Fruit fly (Drosophila melanogaster) whole organism, embryonic: Measurements from ENCODE around the gene Traf-like.

Experiments used
- Atf3 ChIP-seq: fragments of 200-800 bp; sonication (Bioruptor generic); optimal IDR thresholded peaks from 3 replicates; lab custom pipeline; 2016; ENCODE audit warnings: missing biosample characterization, missing genetic modification characterization
- Bdp1 ChIP-seq: fragments of 200-800 bp; sonication (Bioruptor generic); optimal IDR thresholded peaks from 3 replicates; lab custom pipeline; 2016; ENCODE audit warnings: missing biosample characterization, missing genetic modification characterization
- CG10267 ChIP-seq: fragments of 200-800 bp; sonication (Bioruptor generic); optimal IDR thresholded peaks from 2 replicates; lab custom pipeline; 2018; ENCODE audit warnings: missing biosample characterization, mild to moderate bottlenecking, missing genetic modification characterization, moderate library complexity
- CG10321 ChIP-seq: fragments of 200-800 bp; sonication (Bioruptor generic); IDR thresholded peaks from 2 replicates; pipeline ENCODE4 v1.3.6; 2022; ENCODE audit warnings: missing biosample characterization, missing genetic modification characterization
- CG12071 ChIP-seq: fragments of 200-800 bp; sonication (Bioruptor generic); optimal IDR thresholded peaks from 3 replicates; lab custom pipeline; 2018; ENCODE audit warnings: missing biosample characterization, mild to moderate bottlenecking, missing genetic modification characterization
- CG12155 ChIP-seq: fragments of 200-800 bp; sonication (Bioruptor generic); optimal IDR thresholded peaks from 3 replicates; lab custom pipeline; 2016; ENCODE audit warnings: missing biosample characterization, missing genetic modification characterization
- CG13287 ChIP-seq: fragments of 200-800 bp; sonication (Bioruptor generic); IDR thresholded peaks from 2 replicates; pipeline ENCODE4 v1.3.6; 2022; ENCODE audit warnings: missing biosample characterization, missing genetic modification characterization; ENCODE audit not compliant: partially characterized antibody
- CG13775 ChIP-seq: fragments of 200-800 bp; sonication (Bioruptor generic); optimal IDR thresholded peaks from 3 replicates; lab custom pipeline; 2017; ENCODE audit warnings: missing biosample characterization, mild to moderate bottlenecking, missing genetic modification characterization
- CG14860 ChIP-seq: fragments of 200-800 bp; sonication (Bioruptor generic); IDR thresholded peaks from 3 replicates; pipeline ENCODE4 v1.3.6; 2022; ENCODE audit warnings: missing biosample characterization, missing genetic modification characterization; ENCODE audit not compliant: partially characterized antibody
- CG16815 ChIP-seq: fragments of 200-800 bp; sonication (Bioruptor generic); optimal IDR thresholded peaks from 3 replicates; lab custom pipeline; 2017; ENCODE audit warnings: missing biosample characterization, mild to moderate bottlenecking, missing genetic modification characterization
- CG16863 ChIP-seq: fragments of 200-800 bp; sonication (Bioruptor generic); optimal IDR thresholded peaks from 3 replicates; lab custom pipeline; 2016; ENCODE audit warnings: missing biosample characterization, missing genetic modification characterization
- CG17802 ChIP-seq: fragments of 200-800 bp; sonication (Bioruptor generic); optimal IDR thresholded peaks from 2 replicates; lab custom pipeline; 2018; ENCODE audit warnings: missing biosample characterization, mild to moderate bottlenecking, missing genetic modification characterization, moderate library complexity
- CG1792 ChIP-seq: fragments of 200-800 bp; sonication (Bioruptor generic); optimal IDR thresholded peaks from 2 replicates; lab custom pipeline; 2016; ENCODE audit warnings: missing biosample characterization, missing genetic modification characterization
- CG18619 ChIP-seq: fragments of 200-800 bp; sonication (Bioruptor generic); optimal IDR thresholded peaks from 3 replicates; lab custom pipeline; 2017; ENCODE audit warnings: missing biosample characterization, mild to moderate bottlenecking, missing genetic modification characterization
- CG2116 ChIP-seq: fragments of 200-800 bp; sonication (Bioruptor generic); optimal IDR thresholded peaks from 3 replicates; lab custom pipeline; 2018; ENCODE audit warnings: missing biosample characterization, mild to moderate bottlenecking, missing genetic modification characterization
- CG3726 ChIP-seq: fragments of 200-800 bp; sonication (Bioruptor generic); IDR thresholded peaks from 3 replicates; pipeline ENCODE4, ENCODE4 v1.3.6; 2022; ENCODE audit warnings: missing biosample characterization, missing genetic modification characterization
- CG4820 ChIP-seq: fragments of 200-800 bp; sonication (Bioruptor generic); optimal IDR thresholded peaks from 3 replicates; lab custom pipeline; 2016; ENCODE audit warnings: missing biosample characterization, missing genetic modification characterization
- CG5180 ChIP-seq: fragments of 200-800 bp; sonication (Bioruptor generic); optimal IDR thresholded peaks from 3 replicates; lab custom pipeline; 2017; ENCODE audit warnings: missing biosample characterization, missing genetic modification characterization, mild to moderate bottlenecking, moderate library complexity, missing genetic modification reagents
- CG6254 ChIP-seq: fragments of 200-800 bp; sonication (Bioruptor generic); optimal IDR thresholded peaks from 3 replicates; lab custom pipeline; 2017; ENCODE audit warnings: mild to moderate bottlenecking, missing biosample characterization, missing genetic modification reagents, missing genetic modification characterization
- CG6272 ChIP-seq: fragments of 200-800 bp; sonication (Bioruptor generic); IDR thresholded peaks from 2 replicates; pipeline ENCODE4 v1.3.6; 2022; ENCODE audit warnings: missing biosample characterization, missing genetic modification characterization
- CG7372 ChIP-seq: fragments of 200-800 bp; sonication (Bioruptor generic); IDR thresholded peaks from 2 replicates; pipeline ENCODE4 v1.3.6; 2022; ENCODE audit warnings: missing biosample characterization, missing genetic modification characterization
- CG7786 ChIP-seq: fragments of 200-800 bp; sonication (Bioruptor generic); optimal IDR thresholded peaks from 2 replicates; lab custom pipeline; 2016; ENCODE audit warnings: missing biosample characterization, missing genetic modification characterization
- CG8290 ChIP-seq, 3 experiments: fragments of 200-800 bp; sonication (Bioruptor generic); optimal IDR thresholded peaks; 2 replicates each; lab custom pipeline; 2016 to 2019; ENCODE audit warnings: missing biosample characterization in 3 of 3, missing genetic modification characterization in 3 of 3, mild to moderate bottlenecking in 2 of 3, moderate library complexity in 1 of 3
- CG9797 ChIP-seq: fragments of 200-800 bp; sonication (Bioruptor generic); optimal IDR thresholded peaks from 3 replicates; lab custom pipeline; 2018; ENCODE audit warnings: missing biosample characterization, mild to moderate bottlenecking, missing genetic modification characterization
- Fer3 ChIP-seq: fragments of 200-800 bp; sonication (Bioruptor generic); optimal IDR thresholded peaks from 2 replicates; lab custom pipeline; 2018; ENCODE audit warnings: missing biosample characterization, mild to moderate bottlenecking, missing genetic modification characterization, moderate library complexity
- H15 ChIP-seq: fragments of 200-800 bp; sonication (Bioruptor generic); IDR thresholded peaks from 3 replicates; pipeline ENCODE4 v1.3.6; 2022; ENCODE audit warnings: missing biosample characterization, missing genetic modification characterization
- Med ChIP-seq: fragments of 200-800 bp; sonication (Bioruptor generic); peaks from one replicate; lab custom pipeline; 2016; ENCODE audit warnings: missing biosample characterization, missing genetic modification characterization, mild to moderate bottlenecking, inconsistent platforms, moderate library complexity
- Nf-YC ChIP-seq: fragments of 200-800 bp; optimal IDR thresholded peaks from 3 replicates; lab custom pipeline; 2019; ENCODE audit warnings: missing biosample characterization, mild to moderate bottlenecking, missing genetic modification characterization, moderate library complexity
- Oaz ChIP-seq: fragments of 200-800 bp; sonication (Bioruptor generic); IDR thresholded peaks from 2 replicates; pipeline ENCODE4 v1.3.6; 2022; ENCODE audit warnings: missing biosample characterization, missing genetic modification characterization
- Ravus ChIP-seq: fragments of 200-800 bp; sonication (Bioruptor generic); IDR thresholded peaks from 2 replicates; pipeline ENCODE4 v1.3.6; 2022; ENCODE audit warnings: missing biosample characterization, missing genetic modification characterization
- Sin3A ChIP-seq: fragments of >200 bp; optimal IDR thresholded peaks from 2 replicates; lab custom pipeline; 2018
- Sry-β ChIP-seq: fragments of 200-800 bp; sonication (Bioruptor generic); optimal IDR thresholded peaks from 2 replicates; lab custom pipeline; 2018; ENCODE audit warnings: missing biosample characterization, mild to moderate bottlenecking, missing genetic modification characterization, moderate library complexity
- Xrp1 ChIP-seq: fragments of 200-800 bp; sonication (Bioruptor generic); IDR thresholded peaks from 2 replicates; pipeline ENCODE4 v1.3.6; 2022; ENCODE audit warnings: missing biosample characterization, missing genetic modification characterization
- ci ChIP-seq: fragments of 200-800 bp; sonication (Bioruptor generic); IDR thresholded peaks from 3 replicates; pipeline ENCODE4 v1.3.6; 2022; ENCODE audit warnings: missing biosample characterization, missing genetic modification characterization
- crol ChIP-seq: fragments of 200-800 bp; sonication (Bioruptor generic); IDR thresholded peaks from 2 replicates; pipeline ENCODE4 v1.3.6; 2022; ENCODE audit warnings: missing biosample characterization, missing genetic modification characterization
- dm ChIP-seq: fragments of 200-800 bp; sonication (Bioruptor generic); optimal IDR thresholded peaks from 3 replicates; lab custom pipeline; 2016; ENCODE audit warnings: missing biosample characterization, missing genetic modification characterization
- dmrt99B ChIP-seq: fragments of 200-800 bp; sonication (Bioruptor generic); optimal IDR thresholded peaks from 2 replicates; lab custom pipeline; 2018; ENCODE audit warnings: missing biosample characterization, mild to moderate bottlenecking, missing genetic modification characterization, moderate library complexity
- gsb-n ChIP-seq: fragments of 200-800 bp; sonication (Bioruptor generic); optimal IDR thresholded peaks from 3 replicates; lab custom pipeline; 2018; ENCODE audit warnings: missing biosample characterization, mild to moderate bottlenecking, missing genetic modification characterization
- knrl ChIP-seq: fragments of 200-800 bp; sonication (Bioruptor generic); IDR thresholded peaks from 3 replicates; pipeline ENCODE4 v1.3.6; 2022; ENCODE audit warnings: missing biosample characterization, missing genetic modification characterization; ENCODE audit not compliant: partially characterized antibody
- lbe ChIP-seq: fragments of 200-800 bp; sonication (Bioruptor generic); optimal IDR thresholded peaks from 2 replicates; lab custom pipeline; 2016; ENCODE audit warnings: missing biosample characterization, mild to moderate bottlenecking, missing genetic modification characterization
- lmd ChIP-seq: fragments of 200-800 bp; sonication (Bioruptor generic); IDR thresholded peaks from 2 replicates; pipeline ENCODE4 v1.3.6; 2022; ENCODE audit warnings: missing biosample characterization, missing genetic modification characterization
- pfk ChIP-seq: fragments of 200-800 bp; sonication (Bioruptor generic); optimal IDR thresholded peaks from 2 replicates; lab custom pipeline; 2018; ENCODE audit warnings: missing biosample characterization, mild to moderate bottlenecking, missing genetic modification characterization, moderate library complexity
- row ChIP-seq: fragments of 200-800 bp; sonication (Bioruptor generic); IDR thresholded peaks from 3 replicates; pipeline ENCODE4 v1.3.6; 2022; ENCODE audit warnings: missing biosample characterization, missing genetic modification characterization
- schlank ChIP-seq: fragments of 200-800 bp; sonication (Bioruptor generic); optimal IDR thresholded peaks from 2 replicates; lab custom pipeline; 2018; ENCODE audit warnings: missing biosample characterization, mild to moderate bottlenecking, missing genetic modification characterization
- sens-2 ChIP-seq: fragments of 200-800 bp; sonication (Bioruptor generic); IDR thresholded peaks from 2 replicates; pipeline ENCODE4 v1.3.6; 2022; ENCODE audit warnings: missing biosample characterization, missing genetic modification characterization
- slp2 ChIP-seq: fragments of 200-800 bp; sonication (Bioruptor generic); optimal IDR thresholded peaks from 2 replicates; lab custom pipeline; 2016; ENCODE audit warnings: missing biosample characterization, missing genetic modification characterization
- sr ChIP-seq: fragments of 200-800 bp; sonication (Bioruptor generic); IDR thresholded peaks from 3 replicates; pipeline ENCODE4 v1.3.6; 2022; ENCODE audit warnings: missing biosample characterization, missing genetic modification characterization
- ssp ChIP-seq: fragments of 200-800 bp; sonication (Bioruptor generic); IDR thresholded peaks from 2 replicates; pipeline ENCODE4 v1.3.6; 2022; ENCODE audit warnings: missing biosample characterization, missing genetic modification characterization
- toy ChIP-seq: fragments of 200-800 bp; sonication (Bioruptor generic); IDR thresholded peaks from 2 replicates; pipeline ENCODE4 v1.3.6; 2022; ENCODE audit warnings: missing biosample characterization, missing genetic modification characterization

Gene Traf-like

dm6 chrX:16448252-16449191 is 33.7 kb downstream of the Traf-like start, which contains the start of the genes CG34015 and eIF4H1 (continued):
- TF ChIP-seq CG1792 (GFP tag; lab: Kevin White, UChicago) (no peak), schlank (tag; lab: Kevin White, UChicago) (no peak), gsb-n (tag; lab: Kevin White, UChicago) (no peak), CG8290 (GFP tag; optimal IDR thresholded peaks at IDR 0.05; lab: Kevin White, UChicago) (no peak), CG8290 (tag; optimal IDR thresholded peaks at IDR 0.05; lab: Kevin White, UChicago) (no peak), CG3726 (GFP tag; lab: Robert Waterston, UW) (no peak), CG2116 (GFP tag; lab: Kevin White, UChicago) (peak; percentile 92), dmrt99B (no peak), Nf-YC (tag; lab: Kevin White, UChicago) (peak; percentile 10), dm (GFP tag; lab: Kevin White, UChicago) (peak; percentile 70), CG5180 (no peak), toy (GFP tag; lab: Robert Waterston, UW) (no peak), ci (no peak), CG6272 (no peak), ssp (GFP tag; lab: Robert Waterston, UW) (no peak), CG12155 (GFP tag; lab: Kevin White, UChicago) (no peak), CG13775 (no peak), pfk (GFP tag; lab: Kevin White, UChicago) (no peak), Fer3 (no peak), Sin3A (lab: Kevin White, UChicago) (peak; percentile 50), lmd (GFP tag; lab: Robert Waterston, UW) (no peak), CG7786 (GFP tag; lab: Kevin White, UChicago) (no peak), CG6254 (no peak), Med (GFP tag; lab: Kevin White, UChicago) (peak; percentile 53), Atf3 (GFP tag; lab: Kevin White, UChicago) (no peak), CG13287 (GFP tag; lab: Robert Waterston, UW) (peak; percentile 75), crol (GFP tag; lab: Robert Waterston, UW) (peak; percentile 53; the same call in 1 of the 2 replicates), CG17802 (tag; lab: Kevin White, UChicago) (no peak), sens-2 (GFP tag; lab: Robert Waterston, UW) (no peak), Bdp1 (GFP tag; lab: Kevin White, UChicago) (no peak), CG10321 (GFP tag; lab: Robert Waterston, UW) (no peak), CG12071 (GFP tag; lab: Kevin White, UChicago) (no peak), CG14860 (GFP tag; lab: Robert Waterston, UW) (no peak), CG10267 (tag; lab: Kevin White, UChicago) (peak; percentile 20), knrl (GFP tag; lab: Robert Waterston, UW) (peak; percentile 65), CG16815 (GFP tag; lab: Kevin White, UChicago) (no peak), CG4820 (GFP tag; lab: Kevin White, UChicago) (no peak), lbe (GFP tag; lab: Kevin White, UChicago) (peak; percentile 29), sr (GFP tag; lab: Robert Waterston, UW) (no peak), CG7372 (GFP tag; lab: Robert Waterston, UW) (no peak), CG16863 (no peak), Ravus (GFP tag; lab: Robert Waterston, UW) (no peak), H15 (GFP tag; lab: Robert Waterston, UW) (no peak), Xrp1 (GFP tag; lab: Robert Waterston, UW) (no peak), Oaz (GFP tag; lab: Robert Waterston, UW) (no peak), slp2 (GFP tag; lab: Kevin White, UChicago) (no peak), Sry-β (no peak), CG18619 (GFP tag; lab: Kevin White, UChicago) (no peak), CG9797 (GFP tag; lab: Kevin White, UChicago) (peak; percentile 85), row (GFP tag; lab: Robert Waterston, UW) (0 out of 3 replicates have a peak, but pooled peaks have one; percentile 11)
